Worm (Caenorhabditis elegans) whole organism, L3 larva: ENCODE measurements around the gene pot-1.
A peak's percentile ranks its signal among the peaks of the same experiment; 100 is the strongest.

Experiments
- R02D3.7 ChIP-seq: fragments of 150-350 bp; optimal IDR thresholded peaks from 2 replicates; lab custom pipeline; 2014; ENCODE audit warnings: missing biosample characterization, missing genetic modification characterization
- ama-1 ChIP-seq: fragments of 150-350 bp; optimal IDR thresholded peaks from 2 replicates; lab custom pipeline; 2018
- ceh-16 ChIP-seq: sonication (generic microtip); optimal IDR thresholded peaks from 2 replicates; lab custom pipeline; 2017; ENCODE audit warnings: missing biosample characterization, missing genetic modification characterization
- ceh-28 ChIP-seq: fragments of 150-350 bp; optimal IDR thresholded peaks from 2 replicates; lab custom pipeline; 2014; ENCODE audit warnings: missing biosample characterization, missing genetic modification reagents, missing genetic modification characterization
- ceh-82 ChIP-seq: fragments of 150-350 bp; optimal IDR thresholded peaks from 2 replicates; lab custom pipeline; 2014; ENCODE audit warnings: missing biosample characterization, missing genetic modification characterization
- ceh-9 ChIP-seq: sonication (generic microtip); optimal IDR thresholded peaks from 2 replicates; lab custom pipeline; 2018; ENCODE audit warnings: missing biosample characterization, missing genetic modification characterization
- daf-12 ChIP-seq: fragments of 150-350 bp; optimal IDR thresholded peaks from 2 replicates; lab custom pipeline; 2014; ENCODE audit warnings: missing biosample characterization, missing genetic modification reagents, missing genetic modification characterization
- egl-27 ChIP-seq: sonication (generic microtip); optimal IDR thresholded peaks from 4 replicates; lab custom pipeline; 2017; ENCODE audit warnings: missing biosample characterization, missing genetic modification reagents, missing genetic modification characterization
- egl-5 ChIP-seq: fragments of 150-350 bp; optimal IDR thresholded peaks from 2 replicates; lab custom pipeline; 2017; ENCODE audit warnings: missing biosample characterization, missing genetic modification reagents, missing genetic modification characterization, inconsistent platforms
- elt-1 ChIP-seq: fragments of 150-350 bp; optimal IDR thresholded peaks from 2 replicates; lab custom pipeline; 2014; ENCODE audit warnings: missing biosample characterization, missing genetic modification characterization
- elt-2 ChIP-seq: sonication (generic microtip); optimal IDR thresholded peaks from 2 replicates; lab custom pipeline; 2016; ENCODE audit warnings: missing genetic modification reagents, mild to moderate bottlenecking, missing genetic modification characterization, missing compliant biosample characterization
- elt-3 ChIP-seq, 3 experiments: fragments of 150-350 bp in 1 of 3; sonication (generic microtip) in 2 of 3; optimal IDR thresholded peaks; 2 replicates in 2 of 3; 4 replicates in 1 of 3; lab custom pipeline; 2014 to 2017; ENCODE audit warnings: missing biosample characterization in 3 of 3, missing genetic modification characterization in 3 of 3
- eor-1 ChIP-seq, 2 experiments: fragments of 150-350 bp; optimal IDR thresholded peaks; 2 replicates each; lab custom pipeline; 2014 to 2018; ENCODE audit warnings: missing biosample characterization in 2 of 2, missing genetic modification characterization in 2 of 2
- fkh-2 ChIP-seq: fragments of 150-350 bp; optimal IDR thresholded peaks from 2 replicates; lab custom pipeline; 2014; ENCODE audit warnings: missing biosample characterization, missing genetic modification reagents, missing genetic modification characterization
- fos-1 ChIP-seq: fragments of 150-350 bp; optimal IDR thresholded peaks from 2 replicates; lab custom pipeline; 2014; ENCODE audit warnings: missing biosample characterization, missing genetic modification characterization
- hmg-11 ChIP-seq: sonication (generic microtip); optimal IDR thresholded peaks from 2 replicates; lab custom pipeline; 2016; ENCODE audit warnings: missing genetic modification characterization, missing compliant biosample characterization
- jun-1 ChIP-seq: fragments of 150-350 bp; optimal IDR thresholded peaks from 2 replicates; lab custom pipeline; 2014; ENCODE audit warnings: missing biosample characterization, missing genetic modification reagents, missing genetic modification characterization
- lin-15B ChIP-seq: fragments of 150-350 bp; optimal IDR thresholded peaks from 2 replicates; lab custom pipeline; 2014; ENCODE audit warnings: missing biosample characterization, missing genetic modification characterization
- lin-39 ChIP-seq: fragments of 150-350 bp; optimal IDR thresholded peaks from 2 replicates; lab custom pipeline; 2018; ENCODE audit warnings: missing biosample characterization, missing genetic modification reagents, missing genetic modification characterization
- lsy-12 ChIP-seq: sonication (generic microtip); optimal IDR thresholded peaks from 2 replicates; lab custom pipeline; 2016; ENCODE audit warnings: mild to moderate bottlenecking, missing genetic modification characterization, missing compliant biosample characterization
- mdl-1 ChIP-seq: fragments of 150-350 bp; optimal IDR thresholded peaks from 2 replicates; lab custom pipeline; 2014; ENCODE audit warnings: missing biosample characterization, missing genetic modification characterization
- mml-1 ChIP-seq: fragments of 150-350 bp; sonication (generic microtip); optimal IDR thresholded peaks from 3 replicates; lab custom pipeline; 2014; ENCODE audit warnings: missing biosample characterization, missing genetic modification characterization
- nfya-1 ChIP-seq: sonication (generic microtip); optimal IDR thresholded peaks from 2 replicates; lab custom pipeline; 2017; ENCODE audit warnings: missing genetic modification characterization, mild to moderate bottlenecking, missing compliant biosample characterization, antibody characterized with exemption, moderate library complexity; ENCODE audit not compliant: insufficient read depth
- nhr-11 ChIP-seq: fragments of 150-350 bp; optimal IDR thresholded peaks from 2 replicates; lab custom pipeline; 2014; ENCODE audit warnings: missing biosample characterization, missing genetic modification characterization
- nhr-12 ChIP-seq: fragments of 150-350 bp; optimal IDR thresholded peaks from 2 replicates; lab custom pipeline; 2014; ENCODE audit warnings: missing biosample characterization, missing genetic modification characterization
- nhr-25 ChIP-seq: sonication (generic microtip); optimal IDR thresholded peaks from 2 replicates; lab custom pipeline; 2017; ENCODE audit warnings: missing biosample characterization, missing genetic modification characterization
- nhr-28 ChIP-seq: fragments of 150-350 bp; optimal IDR thresholded peaks from 2 replicates; lab custom pipeline; 2014; ENCODE audit warnings: missing biosample characterization, missing genetic modification characterization
- nhr-67 ChIP-seq: fragments of 150-350 bp; optimal IDR thresholded peaks from 2 replicates; lab custom pipeline; 2014; ENCODE audit warnings: missing biosample characterization, missing genetic modification characterization
- nhr-76 ChIP-seq: fragments of 150-350 bp; sonication (generic microtip); optimal IDR thresholded peaks from 5 replicates; lab custom pipeline; 2014; ENCODE audit warnings: missing biosample characterization, missing genetic modification characterization
- nhr-77 ChIP-seq: fragments of 150-350 bp; optimal IDR thresholded peaks from 2 replicates; lab custom pipeline; 2014; ENCODE audit warnings: missing biosample characterization, missing genetic modification characterization
- pha-4 ChIP-seq: fragments of 150-350 bp; optimal IDR thresholded peaks from 2 replicates; lab custom pipeline; 2014; ENCODE audit warnings: missing biosample characterization, missing genetic modification reagents, missing genetic modification characterization
- pqm-1 ChIP-seq: fragments of 150-350 bp; optimal IDR thresholded peaks from 2 replicates; lab custom pipeline; 2017; ENCODE audit warnings: missing biosample characterization, missing genetic modification characterization, inconsistent platforms
- sea-2 ChIP-seq: fragments of 150-350 bp; sonication (generic microtip); optimal IDR thresholded peaks from 4 replicates; lab custom pipeline; 2014; ENCODE audit warnings: missing biosample characterization, missing genetic modification reagents, missing genetic modification characterization
- skn-1 ChIP-seq: fragments of 150-350 bp; optimal IDR thresholded peaks from 2 replicates; lab custom pipeline; 2014; ENCODE audit warnings: missing biosample characterization, missing genetic modification characterization
- snpc-4 ChIP-seq: fragments of 150-350 bp; optimal IDR thresholded peaks from 2 replicates; lab custom pipeline; 2014; ENCODE audit warnings: missing biosample characterization, missing genetic modification characterization
- tbx-2 ChIP-seq: sonication (generic microtip); optimal IDR thresholded peaks from 2 replicates; lab custom pipeline; 2016; ENCODE audit warnings: mild to moderate bottlenecking, missing genetic modification characterization, missing compliant biosample characterization
- unc-62 ChIP-seq: fragments of 150-350 bp; sonication (generic microtip); optimal IDR thresholded peaks from 4 replicates; lab custom pipeline; 2014; ENCODE audit warnings: missing biosample characterization, missing genetic modification reagents, missing genetic modification characterization
- ztf-11 ChIP-seq: fragments of 150-350 bp; optimal IDR thresholded peaks from 2 replicates; lab custom pipeline; 2014; ENCODE audit warnings: missing biosample characterization, missing genetic modification characterization
- ztf-4 ChIP-seq: fragments of 150-350 bp; optimal IDR thresholded peaks from 2 replicates; lab custom pipeline; 2014; ENCODE audit warnings: missing biosample characterization, missing genetic modification characterization

pot-1 gene

DNA sequence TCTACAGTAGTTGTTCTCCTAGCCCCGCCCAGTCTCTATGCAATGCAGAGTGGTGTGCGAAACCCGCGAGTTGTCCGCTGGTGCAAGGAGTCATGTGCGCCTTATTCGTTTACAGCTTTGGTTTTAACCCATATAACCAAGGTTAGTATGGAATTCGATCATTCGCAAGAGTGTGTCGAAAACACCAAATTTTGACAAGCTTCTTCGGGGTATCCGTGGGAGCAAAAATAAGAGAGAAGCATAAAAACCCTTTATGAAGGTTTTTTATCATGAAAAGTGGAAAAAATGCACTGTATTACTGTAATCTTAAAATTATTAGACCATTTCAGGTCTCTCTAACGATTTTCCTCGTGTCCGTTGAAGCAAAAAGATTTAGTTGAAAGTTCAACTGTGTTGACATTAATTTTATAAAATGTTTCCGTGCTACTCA is 8.7 kb upstream of the pot-1 start:
- TF ChIP-seq lin-39 (tag; lab: Kevin White, UChicago) (no peak), fkh-2 (tag; lab: Kevin White, UChicago) (no peak), nhr-25 (tag; lab: Kevin White, UChicago) (peak; percentile 11), eor-1 (tag; optimal IDR thresholded peaks at IDR 0.05; lab: Kevin White, UChicago) (no peak), ama-1 (lab: Kevin White, UChicago) (peak; percentile 76), unc-62 (GFP tag; lab: Kevin White, UChicago) (no peak), lin-15B (tag; lab: Kevin White, UChicago) (no peak), elt-2 (tag; lab: Kevin White, UChicago) (peak; percentile 26), mdl-1 (tag; lab: Kevin White, UChicago) (no peak), hmg-11 (tag; lab: Kevin White, UChicago) (no peak), nhr-11 (tag; lab: Kevin White, UChicago) (no peak), jun-1 (tag; lab: Kevin White, UChicago) (no peak), sea-2 (GFP tag; lab: Kevin White, UChicago) (no peak), nhr-67 (tag; lab: Kevin White, UChicago) (no peak), ztf-11 (tag; lab: Kevin White, UChicago) (no peak), ceh-16 (tag; lab: Kevin White, UChicago) (no peak), pha-4 (no peak), R02D3.7 (tag; lab: Kevin White, UChicago) (no peak), nfya-1 (peak; percentile 43), nhr-76 (tag; lab: Kevin White, UChicago) (no peak), skn-1 (no peak), ztf-4 (tag; lab: Kevin White, UChicago) (no peak), elt-3 (tag; optimal IDR thresholded peaks at IDR 0.05; lab: Kevin White, UChicago) (no peak), lsy-12 (tag; lab: Kevin White, UChicago) (no peak), fos-1 (no peak), tbx-2 (tag; lab: Kevin White, UChicago) (no peak), mml-1 (no peak), elt-1 (tag; lab: Kevin White, UChicago) (no peak), ceh-82 (tag; lab: Kevin White, UChicago) (no peak), nhr-77 (tag; lab: Kevin White, UChicago) (no peak), egl-5 (tag; lab: Kevin White, UChicago) (no peak), nhr-12 (tag; lab: Kevin White, UChicago) (no peak), nhr-28 (tag; lab: Kevin White, UChicago) (no peak), ceh-9 (tag; lab: Kevin White, UChicago) (no peak), daf-12 (no peak), pqm-1 (peak; percentile 45), ceh-28 (tag; lab: Kevin White, UChicago) (no peak), snpc-4 (tag; lab: Kevin White, UChicago) (peak; percentile 97), egl-27 (tag; lab: Kevin White, UChicago) (no peak)

DNA sequence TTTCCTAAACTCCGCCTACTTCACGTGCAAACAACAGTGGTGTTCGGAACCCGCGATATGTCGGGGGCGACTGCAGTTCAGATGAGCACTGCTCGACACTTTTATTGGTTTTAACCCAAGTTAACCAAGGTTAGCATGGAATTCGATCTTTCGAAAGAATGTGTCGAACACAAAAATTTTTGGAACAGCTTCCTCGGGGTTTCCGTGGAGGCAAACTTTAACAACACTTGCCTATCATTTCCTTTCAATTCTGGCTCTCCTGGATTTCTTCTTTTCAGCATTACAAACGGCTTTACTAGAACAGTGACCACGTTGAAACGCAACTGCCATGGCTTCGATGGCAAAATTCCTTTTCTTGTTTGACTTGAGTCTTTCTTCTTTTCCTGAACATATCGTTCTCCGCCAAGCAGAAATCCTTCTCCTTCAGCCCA is 7.8 kb upstream of the pot-1 start:
- TF ChIP-seq skn-1: peak; percentile 36
- peak in 1 of 3 experiments; percentile 3 for TF ChIP-seq elt-3 (tag; optimal IDR thresholded peaks at IDR 0.05; lab: Kevin White, UChicago)
- TF ChIP-seq pqm-1: peak; percentile 62
- peak; percentile 61 for TF ChIP-seq nfya-1
- peak; percentile 42 for TF ChIP-seq ceh-28 (tag; lab: Kevin White, UChicago)
- no peak for TF ChIP-seq tbx-2 (tag; lab: Kevin White, UChicago)
- TF ChIP-seq pha-4: peak; percentile 51
- TF ChIP-seq nhr-77 (tag; lab: Kevin White, UChicago): peak; percentile 62
- TF ChIP-seq egl-27 (tag; lab: Kevin White, UChicago): peak; percentile 78
- TF ChIP-seq snpc-4 (tag; lab: Kevin White, UChicago): peak; percentile 98
- TF ChIP-seq lsy-12 (tag; lab: Kevin White, UChicago): peak; percentile 55
- TF ChIP-seq elt-2 (tag; lab: Kevin White, UChicago): peak; percentile 80
- TF ChIP-seq nhr-76 (tag; lab: Kevin White, UChicago): no peak
- peak; percentile 31 for TF ChIP-seq R02D3.7 (tag; lab: Kevin White, UChicago)
- peak; percentile 91 for TF ChIP-seq ama-1 (lab: Kevin White, UChicago)
- TF ChIP-seq mdl-1 (tag; lab: Kevin White, UChicago): no peak
- TF ChIP-seq lin-15B (tag; lab: Kevin White, UChicago): peak; percentile 8
- TF ChIP-seq ceh-82 (tag; lab: Kevin White, UChicago): no peak
